Fruit fly (Drosophila melanogaster) whole organism, embryonic: ENCODE measurements around the gene pyd.
A peak's percentile ranks its signal among the peaks of the same experiment; 100 is the strongest.

Experiments used
- Awh ChIP-seq: fragments of 200-800 bp; sonication (Bioruptor generic); IDR thresholded peaks from 2 replicates; pipeline ENCODE4, ENCODE4 v1.3.6; 2022; ENCODE audit warnings: missing biosample characterization, missing genetic modification characterization
- Blimp-1 ChIP-seq: fragments of 200-800 bp; sonication (Bioruptor generic); optimal IDR thresholded peaks from 3 replicates; lab custom pipeline; 2018; ENCODE audit warnings: missing biosample characterization, missing genetic modification characterization, mild to moderate bottlenecking, moderate library complexity, missing genetic modification reagents
- CG11456 ChIP-seq: fragments of 200-800 bp; sonication (Bioruptor generic); IDR thresholded peaks from 3 replicates; pipeline ENCODE4 v1.3.6; 2022; ENCODE audit warnings: missing biosample characterization, missing genetic modification characterization
- CG12659 ChIP-seq: fragments of 200-800 bp; sonication (Bioruptor generic); optimal IDR thresholded peaks from 3 replicates; lab custom pipeline; 2017; ENCODE audit warnings: mild to moderate bottlenecking, missing biosample characterization, missing genetic modification reagents, missing genetic modification characterization
- CG13123 ChIP-seq: fragments of 200-800 bp; sonication (Bioruptor generic); optimal IDR thresholded peaks from 2 replicates; lab custom pipeline; 2016; ENCODE audit warnings: missing biosample characterization, missing genetic modification characterization
- CG13424 ChIP-seq: fragments of 200-800 bp; sonication (Bioruptor generic); optimal IDR thresholded peaks from 2 replicates; lab custom pipeline; 2019; ENCODE audit warnings: missing biosample characterization, mild to moderate bottlenecking, missing genetic modification characterization, moderate library complexity
- CG13894 ChIP-seq: fragments of 200-800 bp; sonication (Bioruptor generic); optimal IDR thresholded peaks from 3 replicates; lab custom pipeline; 2018; ENCODE audit warnings: missing biosample characterization, mild to moderate bottlenecking, missing genetic modification characterization, moderate library complexity
- CG14441 ChIP-seq: fragments of 200-800 bp; sonication (Bioruptor generic); IDR thresholded peaks from 2 replicates; pipeline ENCODE4 v1.3.6; 2022; ENCODE audit warnings: missing biosample characterization, missing genetic modification characterization
- CG15479 ChIP-seq: fragments of 200-800 bp; sonication (Bioruptor generic); optimal IDR thresholded peaks from 3 replicates; lab custom pipeline; 2019; ENCODE audit warnings: missing biosample characterization, mild to moderate bottlenecking, missing genetic modification characterization, moderate library complexity
- CG15514 ChIP-seq: fragments of 200-800 bp; sonication (Bioruptor generic); optimal IDR thresholded peaks from 3 replicates; lab custom pipeline; 2017; ENCODE audit warnings: missing biosample characterization, missing genetic modification characterization, mild to moderate bottlenecking, moderate library complexity, missing genetic modification reagents
- CG2199 ChIP-seq: fragments of 200-800 bp; sonication (Bioruptor generic); IDR thresholded peaks from 3 replicates; pipeline ENCODE4 v1.3.6; 2022; ENCODE audit warnings: missing biosample characterization, missing genetic modification characterization
- CG32532 ChIP-seq: fragments of 200-800 bp; sonication (Bioruptor generic); IDR thresholded peaks from 2 replicates; pipeline ENCODE4 v1.3.6; 2022; ENCODE audit warnings: missing biosample characterization, missing genetic modification characterization
- CG33213 ChIP-seq: fragments of 200-800 bp; sonication (Bioruptor generic); optimal IDR thresholded peaks from 3 replicates; lab custom pipeline; 2016; ENCODE audit warnings: missing biosample characterization, missing genetic modification characterization
- CG33557 ChIP-seq: fragments of 200-800 bp; sonication (Bioruptor generic); optimal IDR thresholded peaks from 2 replicates; lab custom pipeline; 2019; ENCODE audit warnings: missing biosample characterization, mild to moderate bottlenecking, missing genetic modification characterization, moderate library complexity
- CG3407 ChIP-seq: fragments of 200-800 bp; sonication (Bioruptor generic); optimal IDR thresholded peaks from 2 replicates; lab custom pipeline; 2018; ENCODE audit warnings: missing biosample characterization, mild to moderate bottlenecking, missing genetic modification characterization
- CG3995 ChIP-seq: fragments of 200-800 bp; sonication (Bioruptor generic); optimal IDR thresholded peaks from 3 replicates; lab custom pipeline; 2016; ENCODE audit warnings: missing biosample characterization, missing genetic modification characterization
- CG6272 ChIP-seq: fragments of 200-800 bp; sonication (Bioruptor generic); IDR thresholded peaks from 2 replicates; pipeline ENCODE4 v1.3.6; 2022; ENCODE audit warnings: missing biosample characterization, missing genetic modification characterization
- CG7786 ChIP-seq: fragments of 200-800 bp; sonication (Bioruptor generic); optimal IDR thresholded peaks from 2 replicates; lab custom pipeline; 2016; ENCODE audit warnings: missing biosample characterization, missing genetic modification characterization
- CG7839 ChIP-seq: fragments of 200-800 bp; sonication (Bioruptor generic); optimal IDR thresholded peaks from 3 replicates; lab custom pipeline; 2018; ENCODE audit warnings: missing biosample characterization, mild to moderate bottlenecking, missing genetic modification characterization, moderate library complexity
- CG9817 ChIP-seq: fragments of 200-800 bp; sonication (Bioruptor generic); optimal IDR thresholded peaks from 2 replicates; lab custom pipeline; 2018; ENCODE audit warnings: missing biosample characterization, mild to moderate bottlenecking, missing genetic modification characterization, moderate library complexity
- CG9876 ChIP-seq: fragments of 200-800 bp; sonication (Bioruptor generic); optimal IDR thresholded peaks from 2 replicates; lab custom pipeline; 2016; ENCODE audit warnings: missing biosample characterization, missing genetic modification characterization
- Camta ChIP-seq: fragments of 200-800 bp; sonication (Bioruptor generic); optimal IDR thresholded peaks from 2 replicates; lab custom pipeline; 2016; ENCODE audit warnings: missing biosample characterization, missing genetic modification characterization
- D19A ChIP-seq: fragments of 200-800 bp; optimal IDR thresholded peaks from 3 replicates; lab custom pipeline; 2019; ENCODE audit warnings: missing biosample characterization, mild to moderate bottlenecking, missing genetic modification characterization, moderate library complexity
- Dek ChIP-seq: fragments of 200-800 bp; sonication (Bioruptor generic); optimal IDR thresholded peaks from 3 replicates; lab custom pipeline; 2019; ENCODE audit warnings: missing biosample characterization, mild to moderate bottlenecking, missing genetic modification characterization, moderate library complexity
- Ets65A ChIP-seq: fragments of 200-800 bp; sonication (Bioruptor generic); peaks from one replicate; lab custom pipeline; 2016; ENCODE audit warnings: missing biosample characterization, missing genetic modification characterization
- Gsc ChIP-seq: fragments of 200-800 bp; sonication (Bioruptor generic); IDR thresholded peaks from 2 replicates; pipeline ENCODE4 v1.3.6; 2022; ENCODE audit warnings: missing biosample characterization, missing genetic modification characterization
- Hand ChIP-seq: fragments of 200-800 bp; sonication (Bioruptor generic); optimal IDR thresholded peaks from 2 replicates; lab custom pipeline; 2017; ENCODE audit warnings: mild to moderate bottlenecking, missing biosample characterization, missing genetic modification reagents, missing genetic modification characterization
- Lpt ChIP-seq: fragments of >200 bp; optimal IDR thresholded peaks from 2 replicates; lab custom pipeline; 2018; ENCODE audit warnings: missing biosample characterization, missing genetic modification characterization
- Scr ChIP-seq: fragments of 200-800 bp; sonication (Bioruptor generic); IDR thresholded peaks from 2 replicates; pipeline ENCODE4 v1.3.6; 2022; ENCODE audit warnings: missing biosample characterization, missing genetic modification characterization; ENCODE audit not compliant: partially characterized antibody
- ab ChIP-seq: fragments of 200-800 bp; sonication (Bioruptor generic); optimal IDR thresholded peaks from 2 replicates; lab custom pipeline; 2016; ENCODE audit warnings: missing biosample characterization, missing genetic modification characterization
- bowl ChIP-seq: fragments of 200-800 bp; sonication (Bioruptor generic); IDR thresholded peaks from 2 replicates; pipeline ENCODE4 v1.3.6; 2022; ENCODE audit warnings: missing biosample characterization, missing genetic modification characterization
- br ChIP-seq: fragments of >200 bp; optimal IDR thresholded peaks from 2 replicates; lab custom pipeline; 2017
- bsh ChIP-seq, 2 experiments: fragments of 200-800 bp; sonication (Bioruptor generic); optimal IDR thresholded peaks; 2 replicates each; lab custom pipeline; 2017 to 2018; ENCODE audit warnings: mild to moderate bottlenecking in 2 of 2, missing biosample characterization in 2 of 2, missing genetic modification characterization in 2 of 2, moderate library complexity in 1 of 2
- chinmo ChIP-seq: fragments of 200-800 bp; sonication (Bioruptor generic); IDR thresholded peaks from 4 replicates; pipeline ENCODE4 v1.3.6; 2022; ENCODE audit warnings: missing biosample characterization, missing genetic modification characterization; ENCODE audit not compliant: partially characterized antibody
- crc ChIP-seq: fragments of 200-800 bp; sonication (Bioruptor generic); optimal IDR thresholded peaks from 2 replicates; lab custom pipeline; 2016; ENCODE audit warnings: missing biosample characterization, missing genetic modification characterization
- da ChIP-seq: fragments of 200-800 bp; sonication (Bioruptor generic); optimal IDR thresholded peaks from 2 replicates; lab custom pipeline; 2016; ENCODE audit warnings: missing biosample characterization, missing genetic modification characterization
- dati ChIP-seq: fragments of 200-800 bp; sonication (Bioruptor generic); IDR thresholded peaks from 2 replicates; pipeline ENCODE4 v1.3.6; 2022; ENCODE audit warnings: missing biosample characterization, missing genetic modification characterization
- nom ChIP-seq: fragments of 200-800 bp; sonication (Bioruptor generic); optimal IDR thresholded peaks from 2 replicates; lab custom pipeline; 2017; ENCODE audit warnings: missing biosample characterization, missing genetic modification characterization, mild to moderate bottlenecking, moderate library complexity, missing genetic modification reagents
- oc ChIP-seq: fragments of 200-800 bp; sonication (Bioruptor generic); optimal IDR thresholded peaks from 2 replicates; lab custom pipeline; 2018; ENCODE audit warnings: missing biosample characterization, mild to moderate bottlenecking, missing genetic modification characterization, moderate library complexity
- run ChIP-seq: fragments of 200-800 bp; sonication (Bioruptor generic); optimal IDR thresholded peaks from 3 replicates; lab custom pipeline; 2018; ENCODE audit warnings: missing biosample characterization, mild to moderate bottlenecking, missing genetic modification characterization
- salm ChIP-seq: fragments of 200-800 bp; sonication (Bioruptor generic); optimal IDR thresholded peaks from 2 replicates; lab custom pipeline; 2018; ENCODE audit warnings: missing biosample characterization, mild to moderate bottlenecking, missing genetic modification characterization
- schlank ChIP-seq: fragments of 200-800 bp; sonication (Bioruptor generic); optimal IDR thresholded peaks from 2 replicates; lab custom pipeline; 2018; ENCODE audit warnings: missing biosample characterization, mild to moderate bottlenecking, missing genetic modification characterization
- scrt ChIP-seq: fragments of 200-800 bp; sonication (Bioruptor generic); optimal IDR thresholded peaks from 2 replicates; lab custom pipeline; 2018; ENCODE audit warnings: missing biosample characterization, mild to moderate bottlenecking, missing genetic modification characterization, moderate library complexity
- sd ChIP-seq: fragments of 200-800 bp; sonication (Bioruptor generic); optimal IDR thresholded peaks from 3 replicates; lab custom pipeline; 2018; ENCODE audit warnings: missing biosample characterization, mild to moderate bottlenecking, missing genetic modification characterization, moderate library complexity
- sens ChIP-seq: fragments of 200-800 bp; sonication (Bioruptor generic); peaks from one replicate; lab custom pipeline; 2016; ENCODE audit warnings: missing biosample characterization, missing genetic modification characterization
- sqz ChIP-seq: fragments of 200-800 bp; sonication (Bioruptor generic); optimal IDR thresholded peaks from 3 replicates; lab custom pipeline; 2018; ENCODE audit warnings: missing biosample characterization, mild to moderate bottlenecking, missing genetic modification characterization
- ssp ChIP-seq: fragments of 200-800 bp; sonication (Bioruptor generic); IDR thresholded peaks from 2 replicates; pipeline ENCODE4 v1.3.6; 2022; ENCODE audit warnings: missing biosample characterization, missing genetic modification characterization
- tap ChIP-seq: fragments of 200-800 bp; optimal IDR thresholded peaks from 3 replicates; lab custom pipeline; 2019; ENCODE audit warnings: missing biosample characterization, mild to moderate bottlenecking, missing genetic modification characterization, moderate library complexity
- vvl ChIP-seq: fragments of 200-800 bp; sonication (Bioruptor generic); IDR thresholded peaks from 2 replicates; pipeline ENCODE4 v1.3.6; 2022; ENCODE audit warnings: missing biosample characterization, missing genetic modification characterization

pyd gene

DNA sequence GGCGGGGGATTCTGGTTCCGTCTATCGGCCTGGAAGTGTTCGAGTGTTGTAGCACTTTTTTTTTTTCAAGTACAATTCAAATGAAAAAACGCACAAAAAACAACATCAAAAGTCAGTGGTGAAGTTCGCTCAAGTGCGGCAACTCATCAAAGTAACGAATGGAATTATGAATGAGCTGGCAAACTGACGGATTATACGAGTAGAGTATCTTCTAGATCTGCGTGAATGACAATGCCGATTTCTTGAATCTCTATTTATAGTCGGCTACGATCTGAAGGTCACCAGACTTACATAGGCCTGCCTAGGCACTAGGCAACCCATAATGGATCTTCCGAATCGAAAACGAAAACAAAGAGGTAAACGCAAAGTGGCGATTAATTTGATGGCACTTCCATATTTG is 46.1 kb downstream of the pyd start:
- no peak for TF ChIP-seq dati (GFP tag; lab: Robert Waterston, UW)
- no peak for TF ChIP-seq run (tag; lab: Kevin White, UChicago)
- peak; percentile 3 for TF ChIP-seq sqz (GFP tag; lab: Kevin White, UChicago)
- peak; percentile 65 for TF ChIP-seq CG13894 (tag; lab: Kevin White, UChicago)
- TF ChIP-seq br (lab: Kevin White, UChicago) = no peak
- TF ChIP-seq CG3995 = no peak
- peak; percentile 12 for TF ChIP-seq sd (tag; lab: Kevin White, UChicago)
- no peak for TF ChIP-seq CG6272 (GFP tag; lab: Robert Waterston, UW)
- no peak for TF ChIP-seq salm (tag; lab: Kevin White, UChicago)
- no peak for TF ChIP-seq ab (GFP tag; lab: Kevin White, UChicago)
- no peak for TF ChIP-seq Awh
- peak; percentile 57 for TF ChIP-seq D19A
- no peak for TF ChIP-seq bsh (GFP tag; optimal IDR thresholded peaks at IDR 0.05; lab: Kevin White, UChicago)
- TF ChIP-seq vvl (GFP tag; lab: Robert Waterston, UW) = no peak
- no peak for TF ChIP-seq scrt
- no peak for TF ChIP-seq bowl
- 0 out of 4 replicates have a peak, but pooled peaks have one; percentile 62 for TF ChIP-seq chinmo (GFP tag; lab: Robert Waterston, UW)
- no peak for TF ChIP-seq CG7839 (tag; lab: Kevin White, UChicago)
- no peak for TF ChIP-seq CG7786 (GFP tag; lab: Kevin White, UChicago)
- TF ChIP-seq, all 482 proteins: peak for 5

dm6 chr3R:8884788-8885351 is 46.8 kb downstream of the pyd start:
- no peak for TF ChIP-seq crc
- TF ChIP-seq sens (GFP tag; lab: Kevin White, UChicago) = peak; percentile 72
- TF ChIP-seq CG9876 (GFP tag; lab: Kevin White, UChicago) = no peak
- peak; percentile 48 for TF ChIP-seq sd (tag; lab: Kevin White, UChicago)
- peak; percentile 28; the same call in 1 of the 2 replicates for TF ChIP-seq vvl (GFP tag; lab: Robert Waterston, UW)
- TF ChIP-seq CG2199 (GFP tag; lab: Robert Waterston, UW) = peak; percentile 63; the same call in 2 of the 3 replicates
- TF ChIP-seq Hand (GFP tag; lab: Kevin White, UChicago) = no peak
- TF ChIP-seq CG9817 = no peak
- no peak for TF ChIP-seq CG13424 (tag; lab: Kevin White, UChicago)
- TF ChIP-seq ssp = no peak
- no peak for TF ChIP-seq Lpt
- no peak for TF ChIP-seq CG13123
- TF ChIP-seq Ets65A = no peak
- TF ChIP-seq CG3995 = no peak
- TF ChIP-seq CG32532 = no peak
- TF ChIP-seq oc (tag; lab: Kevin White, UChicago) = peak; percentile 94
- TF ChIP-seq Dek (tag; lab: Kevin White, UChicago) = no peak

DNA sequence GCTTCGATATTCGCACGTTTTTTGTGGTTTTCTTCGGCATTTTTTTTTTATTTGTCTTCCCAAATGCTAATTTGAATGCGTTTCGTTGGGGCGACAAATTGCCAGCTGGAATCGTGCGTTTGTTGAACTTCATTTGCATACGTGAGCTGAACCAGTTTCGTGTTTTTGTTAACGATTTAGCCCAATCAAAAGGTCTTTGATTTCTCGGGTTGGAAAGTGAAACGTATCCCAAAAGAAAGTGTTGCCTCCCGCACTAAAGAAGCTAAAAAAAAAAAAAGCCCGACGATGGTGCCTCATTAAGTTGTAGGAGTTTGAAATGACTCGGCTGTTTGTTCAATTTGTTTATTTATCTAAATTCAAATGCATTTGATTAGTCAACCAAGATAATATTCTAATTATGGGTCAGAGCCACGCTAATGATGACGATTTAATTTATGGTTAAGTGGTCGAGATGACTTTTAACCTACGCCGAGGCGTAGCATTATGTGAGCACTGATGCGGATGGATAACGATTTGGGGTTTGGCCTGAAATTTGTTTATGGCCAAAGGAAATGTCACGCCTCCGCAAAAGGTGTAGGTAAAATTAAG is 52.6 kb downstream of the pyd start:
- TF ChIP-seq CG15479 (GFP tag; lab: Kevin White, UChicago) (no peak), CG3407 (GFP tag; lab: Kevin White, UChicago) (no peak), nom (GFP tag; lab: Kevin White, UChicago) (no peak), da (GFP tag; lab: Kevin White, UChicago) (no peak), CG33557 (GFP tag; lab: Kevin White, UChicago) (peak; percentile 0), Gsc (GFP tag; lab: Robert Waterston, UW) (no peak), CG33213 (GFP tag; lab: Kevin White, UChicago) (no peak), CG11456 (GFP tag; lab: Robert Waterston, UW) (no peak), CG15514 (no peak), schlank (no peak), CG14441 (GFP tag; lab: Robert Waterston, UW) (no peak), Blimp-1 (GFP tag; lab: Kevin White, UChicago) (peak; percentile 96), Scr (GFP tag; lab: Robert Waterston, UW) (no peak), Camta (no peak), tap (tag; lab: Kevin White, UChicago) (no peak), CG12659 (GFP tag; lab: Kevin White, UChicago) (no peak)
